Fruit fly (Drosophila melanogaster): ENCODE data around the gene Src64B.

- TF ChIP-seq CG8478 (optimal IDR thresholded peaks at IDR 0.05) (no peak), CTCF (optimal IDR thresholded peaks at IDR 0.05) (no peak)
Observed at dm6 chr3L:4554216-4554615, 71.8 kb downstream of the Src64B start.

Data from S2 (cell line).